Worm (Caenorhabditis elegans): Measurements from ENCODE around the gene cest-3.

The cest-3 gene

DNA sequence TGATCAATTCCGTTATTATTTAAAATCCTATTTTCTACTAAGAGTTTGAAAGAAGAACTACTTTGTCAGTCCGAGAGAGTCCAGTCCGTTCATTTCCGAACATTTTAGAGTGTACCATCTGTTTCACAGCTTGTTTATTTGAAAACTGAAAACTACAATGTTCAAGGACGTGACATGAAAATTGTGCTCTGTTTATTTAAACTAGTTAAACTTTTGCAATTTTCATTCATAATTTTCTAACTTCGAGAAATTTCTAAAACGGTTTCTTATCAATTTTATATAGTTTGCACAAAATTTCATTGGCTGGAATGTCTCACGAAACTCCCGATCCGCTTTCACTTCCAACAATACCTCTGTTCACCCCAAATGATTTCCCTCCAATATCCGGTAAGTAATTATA, 39.0 kb downstream of the cest-3 start, which contains the start of gene C04B4.1:
Gene C04B4.1 (plus strand): TSS at position 301 of the 400 bp plus-strand sequence.
- no peak for TF ChIP-seq lsy-12 (tag; optimal IDR thresholded peaks at IDR 0.05)
- no peak for TF ChIP-seq zag-1 (tag; optimal IDR thresholded peaks at IDR 0.05)
- TF ChIP-seq unc-62 (GFP tag; optimal IDR thresholded peaks at IDR 0.05) = no peak
- TF ChIP-seq fkh-2 (tag; optimal IDR thresholded peaks at IDR 0.05) = no peak
- no peak for TF ChIP-seq R02D3.7 (tag; optimal IDR thresholded peaks at IDR 0.05)
- no peak for TF ChIP-seq aly-2 (tag; optimal IDR thresholded peaks at IDR 0.05)
- no peak for TF ChIP-seq fkh-10 (GFP tag; optimal IDR thresholded peaks at IDR 0.05)
- no peak for TF ChIP-seq egl-5 (tag; optimal IDR thresholded peaks at IDR 0.05)
- no peak for TF ChIP-seq egl-27 (tag; optimal IDR thresholded peaks at IDR 0.05)
- TF ChIP-seq nhr-28 (tag; optimal IDR thresholded peaks at IDR 0.05) = no peak
- no peak for TF ChIP-seq ztf-11 (tag; optimal IDR thresholded peaks at IDR 0.05)
- TF ChIP-seq lin-15B (tag; optimal IDR thresholded peaks at IDR 0.05) = no peak

DNA sequence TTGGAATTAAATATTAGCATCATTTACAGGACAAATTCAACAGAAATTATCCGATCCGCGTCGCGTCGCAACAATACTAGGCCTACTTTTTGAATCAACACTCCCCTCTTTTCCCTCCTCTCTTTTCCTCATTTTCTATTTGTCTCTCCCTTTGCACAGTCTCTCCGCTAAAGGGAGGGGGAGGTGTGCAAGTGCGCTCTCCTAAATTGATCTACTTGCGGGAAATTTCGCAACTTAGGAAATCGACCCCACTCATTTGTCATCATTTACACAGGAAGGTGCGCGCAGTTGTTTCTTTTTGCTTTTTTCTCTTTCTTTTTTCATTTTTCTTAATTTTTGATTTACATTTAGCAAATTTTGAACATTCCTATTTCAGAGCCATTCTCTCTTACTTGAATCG, 41.5 kb downstream of the cest-3 start, which contains the start of gene C04B4.2:
Gene C04B4.2 (plus strand): TSS at position 371 of the 400 bp plus-strand sequence.
- TF ChIP-seq aly-2 (tag; optimal IDR thresholded peaks at IDR 0.05) (no peak), fkh-10 (GFP tag; optimal IDR thresholded peaks at IDR 0.05) (no peak), nhr-11 (tag; optimal IDR thresholded peaks at IDR 0.05) (no peak), pha-4 (tag; optimal IDR thresholded peaks at IDR 0.05) (no peak)

DNA sequence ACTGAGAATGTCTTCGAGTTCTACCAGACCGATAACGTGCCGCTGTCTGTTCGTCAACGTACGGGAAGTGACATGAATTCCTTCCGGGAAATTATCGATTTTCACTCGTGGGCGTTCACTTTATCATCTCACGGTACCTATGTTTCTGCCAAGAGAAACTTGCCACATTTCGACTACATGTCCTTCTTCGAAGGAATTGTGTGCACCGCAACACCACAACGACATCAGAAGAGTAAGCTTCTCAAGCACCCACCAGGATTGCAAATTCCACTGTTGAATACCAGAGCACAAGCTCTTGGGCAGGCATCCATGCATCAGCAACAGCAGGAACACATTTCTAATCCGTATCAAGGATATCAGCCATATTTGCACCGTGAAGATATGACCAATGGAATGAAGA, 42.7 kb downstream of the cest-3 start:
- TF ChIP-seq ztf-4 (tag; optimal IDR thresholded peaks at IDR 0.05) (no peak), aly-2 (tag; optimal IDR thresholded peaks at IDR 0.05) (no peak), tbx-2 (tag; optimal IDR thresholded peaks at IDR 0.05) (no peak), hmg-11 (tag; optimal IDR thresholded peaks at IDR 0.05) (no peak), ZK546.5 (tag; optimal IDR thresholded peaks at IDR 0.05) (no peak), ceh-9 (tag; optimal IDR thresholded peaks at IDR 0.05) (no peak), elt-1 (tag; optimal IDR thresholded peaks at IDR 0.05) (no peak), fkh-10 (GFP tag; optimal IDR thresholded peaks at IDR 0.05) (no peak), lin-15B (tag; optimal IDR thresholded peaks at IDR 0.05) (no peak), unc-39 (tag; optimal IDR thresholded peaks at IDR 0.05) (no peak), lsy-12 (tag; optimal IDR thresholded peaks at IDR 0.05) (no peak), nhr-12 (tag; optimal IDR thresholded peaks at IDR 0.05) (no peak), nfya-1 (tag; optimal IDR thresholded peaks at IDR 0.05; ENCODE audit: insufficient read depth) (no peak), egl-5 (tag; optimal IDR thresholded peaks at IDR 0.05) (no peak), zag-1 (tag; optimal IDR thresholded peaks at IDR 0.05) (no peak), elt-2 (tag; optimal IDR thresholded peaks at IDR 0.05) (no peak), skn-1 (tag; optimal IDR thresholded peaks at IDR 0.05) (no peak)

- TF ChIP-seq fkh-2 (tag; optimal IDR thresholded peaks at IDR 0.05) (no peak), jun-1 (tag; optimal IDR thresholded peaks at IDR 0.05) (no peak), nhr-28 (tag; optimal IDR thresholded peaks at IDR 0.05) (no peak)
These were observed 44.0 kb downstream of the cest-3 start, which contains the start of gene lips-2 for ce11 chrX:12285496-12285895. lips-2 (plus strand) TSS chrX:12285796.

DNA sequence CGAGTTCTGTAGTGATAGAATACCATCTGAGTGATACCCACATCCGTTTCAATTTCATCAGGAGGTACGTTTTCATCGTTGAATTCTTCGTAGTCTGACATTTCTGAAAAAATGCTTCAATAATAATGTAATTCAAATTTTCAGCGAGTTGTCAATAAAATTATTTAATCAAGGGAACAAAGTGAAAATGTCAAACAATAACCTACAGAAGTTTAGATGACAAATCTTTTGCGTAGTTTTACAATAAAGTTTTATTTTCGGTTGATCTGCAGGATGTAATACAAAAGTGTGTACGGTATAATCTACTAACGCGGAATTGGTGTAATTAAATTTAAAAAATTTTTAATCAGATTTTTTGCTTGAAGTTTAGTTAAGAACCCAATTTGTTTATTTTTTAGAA, 46.8 kb downstream of the cest-3 start, which contains the start of gene C04B4.5:
Gene C04B4.5 (minus strand): TSS at position 101 of the 400 bp plus-strand sequence.
- TF ChIP-seq nhr-28 (tag; optimal IDR thresholded peaks at IDR 0.05) = no peak
- TF ChIP-seq mdl-1 (tag; optimal IDR thresholded peaks at IDR 0.05) = no peak

ce11 chrX:12290539-12290938, 49.1 kb downstream of the cest-3 start, which contains the start of gene C04B4.4:
C04B4.4 (plus strand) TSS chrX:12290839.
- no peak for TF ChIP-seq ceh-16 (tag; optimal IDR thresholded peaks at IDR 0.05)
- TF ChIP-seq sea-2 (GFP tag; optimal IDR thresholded peaks at IDR 0.05) = no peak
- no peak for TF ChIP-seq lin-39 (tag; optimal IDR thresholded peaks at IDR 0.05)
- TF ChIP-seq aly-2 (tag; optimal IDR thresholded peaks at IDR 0.05) = no peak
- TF ChIP-seq nhr-12 (tag; optimal IDR thresholded peaks at IDR 0.05) = no peak
- no peak for TF ChIP-seq ama-1 (optimal IDR thresholded peaks at IDR 0.05)
- TF ChIP-seq nhr-28 (tag; optimal IDR thresholded peaks at IDR 0.05) = no peak
- no peak for TF ChIP-seq elt-3 (tag; optimal IDR thresholded peaks at IDR 0.05)
- no peak for TF ChIP-seq ceh-28 (tag; optimal IDR thresholded peaks at IDR 0.05)
